Worm (Caenorhabditis elegans): ENCODE data around the gene Y25C1A.14.

DNA sequence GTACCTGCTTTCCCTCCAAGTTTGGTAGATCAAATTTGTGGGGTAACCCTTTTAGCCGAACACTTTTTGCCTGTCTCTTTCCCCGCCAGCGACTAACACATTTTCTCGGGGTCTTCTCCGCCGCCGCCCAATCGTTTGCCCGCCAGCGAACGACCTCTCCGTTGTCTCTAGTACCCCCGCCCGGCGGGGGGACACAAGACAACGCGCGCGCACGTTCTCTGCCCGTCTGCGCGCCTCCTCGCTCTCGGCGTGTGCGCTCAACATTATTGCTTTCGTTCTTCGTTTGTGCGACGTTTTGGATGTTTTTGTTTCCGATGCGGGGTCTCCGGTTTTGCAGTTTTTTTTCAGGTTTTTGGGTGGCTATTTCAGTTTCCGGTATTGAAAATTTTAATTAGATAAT lies 41.2 kb downstream of the Y25C1A.14 start:
- TF ChIP-seq ama-1 (optimal IDR thresholded peaks at IDR 0.05) (no peak), pha-4 (tag; optimal IDR thresholded peaks at IDR 0.05) (no peak), nhr-237 (tag; optimal IDR thresholded peaks at IDR 0.05) (no peak), unc-62 (GFP tag; optimal IDR thresholded peaks at IDR 0.05) (no peak), fos-1 (tag; optimal IDR thresholded peaks at IDR 0.05) (no peak), nhr-28 (tag; optimal IDR thresholded peaks at IDR 0.05) (no peak)

Data from whole organism, L3 larva.